Fruit fly (Drosophila melanogaster) whole organism, embryonic: ENCODE data around the gene CG14646.

Experiments
- Asciz ChIP-seq: fragments of 200-800 bp; sonication (Bioruptor generic); optimal IDR thresholded peaks from 2 replicates; lab custom pipeline; 2017; ENCODE audit warnings: missing biosample characterization, mild to moderate bottlenecking, missing genetic modification characterization, missing genetic modification reagents
- BEAF-32 ChIP-seq: fragments of 200-800 bp; sonication (Bioruptor generic); optimal IDR thresholded peaks from 3 replicates; lab custom pipeline; 2017; ENCODE audit warnings: missing biosample characterization, missing genetic modification characterization, mild to moderate bottlenecking, moderate library complexity, missing genetic modification reagents
- CG12391 ChIP-seq: fragments of 200-800 bp; sonication (Bioruptor generic); optimal IDR thresholded peaks from 3 replicates; lab custom pipeline; 2018; ENCODE audit warnings: missing biosample characterization, mild to moderate bottlenecking, missing genetic modification characterization, moderate library complexity
- CG12659 ChIP-seq: fragments of 200-800 bp; sonication (Bioruptor generic); optimal IDR thresholded peaks from 3 replicates; lab custom pipeline; 2017; ENCODE audit warnings: mild to moderate bottlenecking, missing biosample characterization, missing genetic modification reagents, missing genetic modification characterization
- CG13624 ChIP-seq: fragments of 200-800 bp; sonication (Bioruptor generic); optimal IDR thresholded peaks from 2 replicates; lab custom pipeline; 2016; ENCODE audit warnings: missing biosample characterization, missing genetic modification characterization
- CG14860 ChIP-seq: fragments of 200-800 bp; sonication (Bioruptor generic); IDR thresholded peaks from 3 replicates; pipeline ENCODE4 v1.3.6; 2022; ENCODE audit warnings: missing biosample characterization, missing genetic modification characterization; ENCODE audit not compliant: partially characterized antibody
- CG17361 ChIP-seq: fragments of 200-800 bp; sonication (Bioruptor generic); IDR thresholded peaks from 3 replicates; pipeline ENCODE4 v1.3.6; 2022; ENCODE audit warnings: missing biosample characterization, missing genetic modification characterization
- CG2116 ChIP-seq: fragments of 200-800 bp; sonication (Bioruptor generic); optimal IDR thresholded peaks from 3 replicates; lab custom pipeline; 2018; ENCODE audit warnings: missing biosample characterization, mild to moderate bottlenecking, missing genetic modification characterization
- CG2712 ChIP-seq: fragments of 200-800 bp; optimal IDR thresholded peaks from 3 replicates; lab custom pipeline; 2019; ENCODE audit warnings: missing biosample characterization, mild to moderate bottlenecking, missing genetic modification characterization, moderate library complexity
- CG32532 ChIP-seq: fragments of 200-800 bp; sonication (Bioruptor generic); IDR thresholded peaks from 2 replicates; pipeline ENCODE4 v1.3.6; 2022; ENCODE audit warnings: missing biosample characterization, missing genetic modification characterization
- CG34224 ChIP-seq: fragments of 200-800 bp; sonication (Bioruptor generic); IDR thresholded peaks from 3 replicates; pipeline ENCODE4 v1.3.6; 2022; ENCODE audit warnings: missing biosample characterization, missing genetic modification characterization; ENCODE audit not compliant: partially characterized antibody
- CG34422 ChIP-seq: fragments of 200-800 bp; sonication (Bioruptor generic); IDR thresholded peaks from 3 replicates; pipeline ENCODE4 v1.3.6; 2022; ENCODE audit warnings: missing biosample characterization, missing genetic modification characterization
- CG4617 ChIP-seq: fragments of 200-800 bp; sonication (Bioruptor generic); optimal IDR thresholded peaks from 3 replicates; lab custom pipeline; 2016; ENCODE audit warnings: missing biosample characterization, missing genetic modification characterization, borderline replicate concordance
- CG5180 ChIP-seq: fragments of 200-800 bp; sonication (Bioruptor generic); optimal IDR thresholded peaks from 3 replicates; lab custom pipeline; 2017; ENCODE audit warnings: missing biosample characterization, missing genetic modification characterization, mild to moderate bottlenecking, moderate library complexity, missing genetic modification reagents
- CG9932 ChIP-seq: fragments of 200-800 bp; sonication (Bioruptor generic); IDR thresholded peaks from 2 replicates; pipeline ENCODE4 v1.3.6; 2022; ENCODE audit warnings: missing biosample characterization, missing genetic modification characterization
- D19B ChIP-seq: fragments of 200-800 bp; sonication (Bioruptor generic); optimal IDR thresholded peaks from 2 replicates; lab custom pipeline; 2017; ENCODE audit warnings: missing biosample characterization, mild to moderate bottlenecking, missing genetic modification characterization
- Ets65A ChIP-seq: fragments of 200-800 bp; sonication (Bioruptor generic); peaks from one replicate; lab custom pipeline; 2016; ENCODE audit warnings: missing biosample characterization, missing genetic modification characterization
- Ets97D ChIP-seq: fragments of 200-800 bp; sonication (Bioruptor generic); optimal IDR thresholded peaks from 3 replicates; lab custom pipeline; 2016; ENCODE audit warnings: missing biosample characterization, missing genetic modification characterization
- Fer1 ChIP-seq: fragments of 200-800 bp; sonication (Bioruptor generic); optimal IDR thresholded peaks from 2 replicates; lab custom pipeline; 2017; ENCODE audit warnings: missing biosample characterization, mild to moderate bottlenecking, missing genetic modification characterization
- HmgD ChIP-seq: fragments of 200-800 bp; sonication (Bioruptor generic); optimal IDR thresholded peaks from 3 replicates; lab custom pipeline; 2016; ENCODE audit warnings: missing biosample characterization, missing genetic modification characterization
- Mad ChIP-seq: fragments of 200-800 bp; sonication (Bioruptor generic); optimal IDR thresholded peaks from 2 replicates; lab custom pipeline; 2016; ENCODE audit warnings: missing biosample characterization, missing genetic modification characterization
- Meics ChIP-seq: fragments of 200-800 bp; sonication (Bioruptor generic); optimal IDR thresholded peaks from 2 replicates; lab custom pipeline; 2017; ENCODE audit warnings: missing biosample characterization, mild to moderate bottlenecking, missing genetic modification characterization
- Myb ChIP-seq: fragments of 200-800 bp; sonication (Bioruptor generic); optimal IDR thresholded peaks from 2 replicates; lab custom pipeline; 2016; ENCODE audit warnings: missing biosample characterization, missing genetic modification characterization
- NC2β ChIP-seq: fragments of 200-800 bp; sonication (Bioruptor generic); optimal IDR thresholded peaks from 2 replicates; lab custom pipeline; 2016; ENCODE audit warnings: missing biosample characterization, missing genetic modification characterization
- Neu2 ChIP-seq: fragments of 200-800 bp; sonication (Bioruptor generic); optimal IDR thresholded peaks from 3 replicates; lab custom pipeline; 2016; ENCODE audit warnings: missing biosample characterization, missing genetic modification characterization, borderline replicate concordance
- Nf-YA ChIP-seq: fragments of 200-800 bp; sonication (Bioruptor generic); IDR thresholded peaks from 2 replicates; pipeline ENCODE4 v1.3.6; 2022; ENCODE audit warnings: missing biosample characterization, missing genetic modification characterization
- Opbp ChIP-seq: fragments of 200-800 bp; sonication (Bioruptor generic); IDR thresholded peaks from 3 replicates; pipeline ENCODE4 v1.3.6; 2022; ENCODE audit warnings: missing biosample characterization, missing genetic modification characterization; ENCODE audit not compliant: partially characterized antibody
- Ravus ChIP-seq: fragments of 200-800 bp; sonication (Bioruptor generic); IDR thresholded peaks from 2 replicates; pipeline ENCODE4 v1.3.6; 2022; ENCODE audit warnings: missing biosample characterization, missing genetic modification characterization
- ato ChIP-seq: fragments of 200-800 bp; sonication (Bioruptor generic); IDR thresholded peaks from 2 replicates; pipeline ENCODE4 v1.3.6; 2022; ENCODE audit warnings: missing biosample characterization, missing genetic modification characterization; ENCODE audit not compliant: partially characterized antibody
- chn ChIP-seq: fragments of 200-800 bp; sonication (Bioruptor generic); optimal IDR thresholded peaks from 2 replicates; lab custom pipeline; 2016; ENCODE audit warnings: missing biosample characterization, missing genetic modification characterization
- gro ChIP-seq: fragments of 200-800 bp; sonication (Bioruptor generic); optimal IDR thresholded peaks from 2 replicates; lab custom pipeline; 2016; ENCODE audit warnings: missing biosample characterization, missing genetic modification characterization
- gsb-n ChIP-seq: fragments of 200-800 bp; sonication (Bioruptor generic); optimal IDR thresholded peaks from 3 replicates; lab custom pipeline; 2018; ENCODE audit warnings: missing biosample characterization, mild to moderate bottlenecking, missing genetic modification characterization
- ham ChIP-seq: fragments of 200-800 bp; sonication (Bioruptor generic); IDR thresholded peaks from 2 replicates; pipeline ENCODE4 v1.3.6; 2022; ENCODE audit warnings: missing biosample characterization, missing genetic modification characterization
- hb ChIP-seq: fragments of 200-800 bp; sonication (Bioruptor generic); IDR thresholded peaks from 3 replicates; pipeline ENCODE4 v1.3.6; 2022; ENCODE audit warnings: missing biosample characterization, missing genetic modification characterization; ENCODE audit not compliant: partially characterized antibody
- lilli ChIP-seq: fragments of 200-800 bp; sonication (Bioruptor generic); optimal IDR thresholded peaks from 3 replicates; lab custom pipeline; 2016; ENCODE audit warnings: missing biosample characterization, missing genetic modification characterization
- mam ChIP-seq: fragments of 200-800 bp; sonication (Bioruptor generic); optimal IDR thresholded peaks from 3 replicates; lab custom pipeline; 2016; ENCODE audit warnings: missing biosample characterization, missing genetic modification characterization
- mld ChIP-seq: fragments of 200-800 bp; sonication (Bioruptor generic); IDR thresholded peaks from 3 replicates; pipeline ENCODE4 v1.3.6; 2022; ENCODE audit warnings: missing biosample characterization, missing genetic modification characterization; ENCODE audit not compliant: partially characterized antibody
- nmo ChIP-seq: fragments of 200-800 bp; sonication (Bioruptor generic); optimal IDR thresholded peaks from 2 replicates; lab custom pipeline; 2018; ENCODE audit warnings: missing biosample characterization, mild to moderate bottlenecking, missing genetic modification characterization, moderate library complexity
- pb ChIP-seq: fragments of 200-800 bp; sonication (Bioruptor generic); optimal IDR thresholded peaks from 3 replicates; lab custom pipeline; 2016; ENCODE audit warnings: missing biosample characterization, missing genetic modification characterization
- repo ChIP-seq: fragments of 200-800 bp; sonication (Bioruptor generic); optimal IDR thresholded peaks from 2 replicates; lab custom pipeline; 2016; ENCODE audit warnings: missing biosample characterization, missing genetic modification characterization
- slou ChIP-seq: fragments of 200-800 bp; sonication (Bioruptor generic); optimal IDR thresholded peaks from 3 replicates; lab custom pipeline; 2016; ENCODE audit warnings: missing biosample characterization, missing genetic modification characterization
- sna ChIP-seq: fragments of 200-800 bp; sonication (Bioruptor generic); IDR thresholded peaks from 2 replicates; pipeline ENCODE4 v1.3.6; 2022; ENCODE audit warnings: missing biosample characterization, missing genetic modification characterization; ENCODE audit not compliant: partially characterized antibody
- tio ChIP-seq: fragments of 200-800 bp; sonication (Bioruptor generic); optimal IDR thresholded peaks from 2 replicates; lab custom pipeline; 2017; ENCODE audit warnings: missing biosample characterization, missing genetic modification characterization, inconsistent platforms
- zen2 ChIP-seq: fragments of 200-800 bp; sonication (Bioruptor generic); IDR thresholded peaks from 3 replicates; pipeline ENCODE4 v1.3.6; 2022; ENCODE audit warnings: missing biosample characterization, missing genetic modification characterization; ENCODE audit not compliant: partially characterized antibody

Gene CG14646

DNA sequence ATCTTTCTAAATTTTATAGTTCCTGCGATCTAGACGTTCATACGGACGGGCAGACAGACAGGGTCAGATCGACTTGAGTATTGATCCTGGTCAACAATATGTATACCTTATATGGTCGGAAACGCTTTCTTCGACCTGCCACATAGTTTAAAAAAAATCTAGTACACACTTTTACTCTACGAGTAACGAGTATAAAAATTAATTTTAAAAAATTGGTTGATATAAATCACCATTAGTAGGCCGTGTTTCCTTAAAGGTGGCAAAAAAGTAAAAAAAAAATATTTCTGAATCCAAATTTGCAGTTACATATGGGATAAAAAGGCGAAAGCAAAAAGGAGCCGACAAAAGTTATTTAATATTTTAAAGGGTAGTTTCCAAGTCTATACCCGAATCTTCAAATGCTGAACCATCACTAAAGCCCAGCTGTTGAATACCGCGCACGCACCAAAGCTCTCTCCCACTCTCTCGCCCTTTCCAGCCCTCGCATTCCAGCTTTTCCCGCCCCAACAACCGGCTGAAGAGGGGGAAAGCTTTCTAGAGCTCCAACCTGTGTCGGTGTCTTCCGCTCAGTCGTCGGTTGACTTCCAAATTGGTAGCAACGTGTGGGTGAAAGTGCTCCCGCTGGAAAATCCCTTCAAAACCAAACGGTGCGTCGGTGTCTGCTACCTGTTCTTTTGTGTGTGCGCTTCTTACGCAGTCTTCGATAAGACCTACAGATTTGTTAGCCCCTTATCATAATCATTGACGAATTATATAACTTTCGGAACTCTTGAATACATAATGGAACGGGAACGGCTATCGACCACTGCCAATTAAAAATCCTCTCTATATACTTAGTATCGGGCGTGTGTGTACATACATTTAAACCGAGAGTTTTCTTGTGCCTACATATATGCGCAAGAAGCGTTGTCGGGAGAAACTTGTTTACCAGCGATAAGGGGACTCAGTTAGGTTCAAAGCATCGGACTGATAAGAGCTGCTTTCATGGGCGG lies 11.5 kb upstream of the CG14646 start, which contains the start of gene Sfxn1-3 (continued):
- TF ChIP-seq gsb-n (tag; lab: Kevin White, UChicago) (peak; percentile 44), pb (GFP tag; lab: Kevin White, UChicago) (peak; percentile 53), chn (peak; percentile 9), Nf-YA (GFP tag; lab: Robert Waterston, UW) (peak; percentile 44), Fer1 (GFP tag; lab: Kevin White, UChicago) (peak; percentile 80), CG14860 (GFP tag; lab: Robert Waterston, UW) (no peak), slou (no peak), CG12391 (tag; lab: Kevin White, UChicago) (peak; percentile 17), sna (GFP tag; lab: Robert Waterston, UW) (peak; percentile 52; the same call in 1 of the 2 replicates), HmgD (GFP tag; lab: Kevin White, UChicago) (peak; percentile 43), Ravus (no peak), tio (GFP tag; lab: Kevin White, UChicago) (no peak)

- TF ChIP-seq CG17361 (GFP tag; lab: Robert Waterston, UW): 0 out of 3 replicates have a peak, but pooled peaks have one; percentile 10
- peak; percentile 97 for TF ChIP-seq ato (GFP tag; lab: Robert Waterston, UW)
- peak; percentile 48 for TF ChIP-seq CG12659 (GFP tag; lab: Kevin White, UChicago)
- peak; percentile 30 for TF ChIP-seq Myb
- TF ChIP-seq hb (GFP tag; lab: Robert Waterston, UW): peak; percentile 94
- peak; percentile 89 for TF ChIP-seq zen2 (GFP tag; lab: Robert Waterston, UW)
- no peak for TF ChIP-seq ham (GFP tag; lab: Robert Waterston, UW)
- no peak for TF ChIP-seq Meics (GFP tag; lab: Kevin White, UChicago)
- TF ChIP-seq repo: no peak
- TF ChIP-seq gro (GFP tag; lab: Kevin White, UChicago): peak; percentile 62
- no peak for TF ChIP-seq Ets65A (GFP tag; lab: Kevin White, UChicago)
- peak; percentile 82 for TF ChIP-seq mld
- no peak for TF ChIP-seq Asciz
- no peak for TF ChIP-seq CG5180 (GFP tag; lab: Kevin White, UChicago)
- peak; percentile 30 for TF ChIP-seq nmo (GFP tag; lab: Kevin White, UChicago)
- TF ChIP-seq CG2712 (tag; lab: Kevin White, UChicago): peak; percentile 31
- peak; percentile 97 for TF ChIP-seq Opbp (GFP tag; lab: Robert Waterston, UW)
- TF ChIP-seq BEAF-32 (GFP tag; lab: Kevin White, UChicago): peak; percentile 93
- TF ChIP-seq CG9932 (GFP tag; lab: Robert Waterston, UW): peak; percentile 46; the same call in 1 of the 2 replicates
- peak; percentile 36 for TF ChIP-seq mam (GFP tag; lab: Kevin White, UChicago)
- peak; percentile 87 for TF ChIP-seq CG2116
- peak; percentile 20 for TF ChIP-seq Neu2
- TF ChIP-seq lilli (GFP tag; lab: Kevin White, UChicago): peak; percentile 49
- peak; percentile 59 for TF ChIP-seq CG13624
- TF ChIP-seq sna (GFP tag; lab: Robert Waterston, UW): peak; percentile 86
- peak; percentile 21 for TF ChIP-seq NC2β (GFP tag; lab: Kevin White, UChicago)
- TF ChIP-seq CG4617 (GFP tag; lab: Kevin White, UChicago): peak; percentile 48
- peak; percentile 38 for TF ChIP-seq Ets97D
- TF ChIP-seq D19B: no peak
- peak; percentile 93 for TF ChIP-seq CG34224
- peak; percentile 6 for TF ChIP-seq Mad (GFP tag; lab: Kevin White, UChicago)
- 0 out of 3 replicates have a peak, but pooled peaks have one; percentile 12 for TF ChIP-seq CG34422 (GFP tag; lab: Robert Waterston, UW)
- peak; percentile 31; the same call in 1 of the 2 replicates for TF ChIP-seq CG32532 (GFP tag; lab: Robert Waterston, UW)
Observed at dm6 chr3R:4381079-4381919, 8.9 kb upstream of the CG14646 start, which contains the start of gene Cont. Gene Cont, plus strand, starts transcription at chr3R:4381306.
